Worm (Caenorhabditis elegans) whole organism, L1 larva: ENCODE data around the gene C37C3.18.

ENCODE experiments used
- C16A3.4 ChIP-seq: fragments of 150-350 bp; optimal IDR thresholded peaks from 2 replicates; lab custom pipeline; 2014; ENCODE audit warnings: missing biosample characterization, missing genetic modification characterization
- C34B4.2 ChIP-seq: sonication (generic microtip); optimal IDR thresholded peaks from 2 replicates; lab custom pipeline; 2017; ENCODE audit warnings: mild to moderate bottlenecking, missing genetic modification characterization, missing compliant biosample characterization
- F16B12.6 ChIP-seq: fragments of 150-350 bp; optimal IDR thresholded peaks from 2 replicates; lab custom pipeline; 2014; ENCODE audit warnings: missing biosample characterization, missing genetic modification characterization
- aha-1 ChIP-seq: fragments of 150-350 bp; optimal IDR thresholded peaks from 2 replicates; lab custom pipeline; 2014; ENCODE audit warnings: missing biosample characterization, missing genetic modification characterization
- alr-1 ChIP-seq: fragments of 200-800 bp; sonication (Bioruptor generic); optimal IDR thresholded peaks from 2 replicates; lab custom pipeline; 2018; ENCODE audit warnings: borderline replicate concordance, mild to moderate bottlenecking, missing genetic modification characterization, missing compliant biosample characterization
- aly-2 ChIP-seq: fragments of 150-350 bp; optimal IDR thresholded peaks from 2 replicates; lab custom pipeline; 2014; ENCODE audit warnings: missing biosample characterization, missing genetic modification characterization
- ama-1 ChIP-seq: fragments of 150-350 bp; optimal IDR thresholded peaks from 2 replicates; lab custom pipeline; 2014
- ceh-63 ChIP-seq: fragments of 200-800 bp; sonication (Bioruptor generic); optimal IDR thresholded peaks from 2 replicates; lab custom pipeline; 2018; ENCODE audit warnings: mild to moderate bottlenecking, missing genetic modification characterization, missing compliant biosample characterization
- ceh-88 ChIP-seq: fragments of 200-800 bp; sonication (Bioruptor generic); IDR thresholded peaks from 2 replicates; pipeline ENCODE4 v1.3.6; 2022; ENCODE audit warnings: missing genetic modification characterization, missing compliant biosample characterization
- ceh-90 ChIP-seq: sonication (generic microtip); optimal IDR thresholded peaks from 2 replicates; lab custom pipeline; 2016; ENCODE audit warnings: missing genetic modification characterization, missing compliant biosample characterization
- ces-1 ChIP-seq: fragments of 150-350 bp; optimal IDR thresholded peaks from 2 replicates; lab custom pipeline; 2014; ENCODE audit warnings: missing biosample characterization, missing genetic modification reagents, missing genetic modification characterization
- dsc-1 ChIP-seq: sonication (generic microtip); optimal IDR thresholded peaks from 2 replicates; lab custom pipeline; 2016; ENCODE audit warnings: mild to moderate bottlenecking, missing genetic modification characterization, missing compliant biosample characterization
- efl-1 ChIP-seq, 4 experiments: fragments of 150-350 bp; optimal IDR thresholded peaks in 3 of 4; peaks in 1 of 4; 1 replicate in 1 of 4; 2 replicates in 3 of 4; lab custom pipeline; 2014; ENCODE audit warnings: missing biosample characterization in 2 of 4, missing genetic modification characterization in 2 of 4, missing genetic modification reagents in 2 of 4
- egl-27 ChIP-seq, 2 experiments: fragments of 150-350 bp in 1 of 2; sonication (generic microtip); optimal IDR thresholded peaks; 3 replicates each; lab custom pipeline; 2017 to 2018; ENCODE audit warnings: missing biosample characterization in 2 of 2, missing genetic modification characterization in 2 of 2, missing genetic modification reagents in 2 of 2
- fkh-4 ChIP-seq: sonication (generic microtip); optimal IDR thresholded peaks from 2 replicates; lab custom pipeline; 2016; ENCODE audit warnings: missing compliant biosample characterization, missing genetic modification characterization, borderline replicate concordance
- fkh-8 ChIP-seq: sonication (generic microtip); optimal IDR thresholded peaks from 2 replicates; lab custom pipeline; 2016; ENCODE audit warnings: mild to moderate bottlenecking, missing genetic modification characterization, missing compliant biosample characterization
- fos-1 ChIP-seq: fragments of 150-350 bp; optimal IDR thresholded peaks from 2 replicates; lab custom pipeline; 2014; ENCODE audit warnings: missing biosample characterization, missing genetic modification characterization
- hlh-17 ChIP-seq: fragments of 200-800 bp; sonication (Bioruptor generic); optimal IDR thresholded peaks from 2 replicates; lab custom pipeline; 2018; ENCODE audit warnings: missing genetic modification characterization, mild to moderate bottlenecking, missing compliant biosample characterization, moderate library complexity, borderline replicate concordance
- hlh-4 ChIP-seq: sonication (generic microtip); optimal IDR thresholded peaks from 2 replicates; lab custom pipeline; 2016; ENCODE audit warnings: mild to moderate bottlenecking, missing genetic modification characterization, missing compliant biosample characterization
- irx-1 ChIP-seq: sonication (generic microtip); optimal IDR thresholded peaks from 2 replicates; lab custom pipeline; 2016; ENCODE audit warnings: missing genetic modification characterization, missing compliant biosample characterization
- isw-1 ChIP-seq: fragments of 200-800 bp; sonication (Bioruptor generic); IDR thresholded peaks from 2 replicates; pipeline ENCODE4 v1.3.6; 2022; ENCODE audit warnings: missing genetic modification characterization, missing compliant biosample characterization
- jun-1 ChIP-seq: fragments of 150-350 bp; optimal IDR thresholded peaks from 2 replicates; lab custom pipeline; 2014; ENCODE audit warnings: missing biosample characterization, missing genetic modification reagents, missing genetic modification characterization
- lin-15B ChIP-seq: fragments of 150-350 bp; sonication (generic microtip); optimal IDR thresholded peaks from 3 replicates; lab custom pipeline; 2014; ENCODE audit warnings: missing biosample characterization, missing genetic modification characterization
- lin-39 ChIP-seq: fragments of 150-350 bp; optimal IDR thresholded peaks from 2 replicates; lab custom pipeline; 2014; ENCODE audit warnings: missing biosample characterization, missing genetic modification reagents, missing genetic modification characterization
- lsy-2 ChIP-seq, 2 experiments: fragments of 150-350 bp; optimal IDR thresholded peaks; 2 replicates each; lab custom pipeline; 2014; ENCODE audit warnings: missing biosample characterization in 2 of 2, missing genetic modification characterization in 2 of 2
- mab-9 ChIP-seq: fragments of 200-800 bp; sonication (Bioruptor generic); IDR thresholded peaks from 2 replicates; pipeline ENCODE4 v1.3.6; 2022; ENCODE audit warnings: missing genetic modification reagents, missing genetic modification characterization, missing compliant biosample characterization
- mdl-1 ChIP-seq, 2 experiments: fragments of 150-350 bp; optimal IDR thresholded peaks; 2 replicates each; lab custom pipeline; 2014 to 2017; ENCODE audit warnings: missing biosample characterization in 2 of 2, missing genetic modification characterization in 2 of 2, inconsistent platforms in 1 of 2
- mef-2 ChIP-seq: fragments of 150-350 bp; optimal IDR thresholded peaks from 2 replicates; lab custom pipeline; 2014; ENCODE audit warnings: missing biosample characterization, missing genetic modification characterization
- mep-1 ChIP-seq: fragments of 150-350 bp; optimal IDR thresholded peaks from 2 replicates; lab custom pipeline; 2014; ENCODE audit warnings: missing biosample characterization, missing genetic modification characterization
- nhr-12 ChIP-seq: sonication (generic microtip); optimal IDR thresholded peaks from 2 replicates; lab custom pipeline; 2017; ENCODE audit warnings: missing biosample characterization, missing genetic modification characterization
- nhr-19 ChIP-seq: fragments of 200-800 bp; sonication (Bioruptor generic); conservative IDR thresholded peaks from 2 replicates; pipeline ENCODE4 v1.3.6; 2022; ENCODE audit warnings: missing genetic modification characterization, missing compliant biosample characterization
- nhr-20 ChIP-seq: sonication (generic microtip); optimal IDR thresholded peaks from 2 replicates; lab custom pipeline; 2016; ENCODE audit warnings: mild to moderate bottlenecking, missing genetic modification characterization, missing compliant biosample characterization
- nhr-237 ChIP-seq: fragments of 150-350 bp; optimal IDR thresholded peaks from 2 replicates; lab custom pipeline; 2014; ENCODE audit warnings: missing biosample characterization, missing genetic modification characterization
- nhr-28 ChIP-seq: fragments of 150-350 bp; optimal IDR thresholded peaks from 2 replicates; lab custom pipeline; 2014; ENCODE audit warnings: missing biosample characterization, missing genetic modification characterization
- nhr-76 ChIP-seq: sonication (generic microtip); optimal IDR thresholded peaks from 2 replicates; lab custom pipeline; 2017; ENCODE audit warnings: missing biosample characterization, missing genetic modification characterization
- nhr-77 ChIP-seq: fragments of 150-350 bp; optimal IDR thresholded peaks from 2 replicates; lab custom pipeline; 2014; ENCODE audit warnings: missing biosample characterization, missing genetic modification characterization
- nhr-85 ChIP-seq: sonication (generic microtip); peaks from one replicate; lab custom pipeline; 2016; ENCODE audit warnings: missing genetic modification characterization, inconsistent platforms, missing compliant biosample characterization
- pag-3 ChIP-seq: sonication (generic microtip); optimal IDR thresholded peaks from 2 replicates; lab custom pipeline; 2017; ENCODE audit warnings: missing genetic modification characterization, mild to moderate bottlenecking, missing compliant biosample characterization, antibody characterized with exemption, borderline replicate concordance; ENCODE audit not compliant: insufficient read depth
- pax-3 ChIP-seq: fragments of 200-800 bp; sonication (Bioruptor generic); optimal IDR thresholded peaks from 2 replicates; lab custom pipeline; 2018; ENCODE audit warnings: mild to moderate bottlenecking, missing genetic modification characterization, moderate library complexity, missing compliant biosample characterization
- pqm-1 ChIP-seq: sonication (generic microtip); optimal IDR thresholded peaks from 3 replicates; lab custom pipeline; 2017; ENCODE audit warnings: missing biosample characterization, missing genetic modification characterization
- rnt-1 ChIP-seq: sonication (generic microtip); optimal IDR thresholded peaks from 2 replicates; lab custom pipeline; 2016; ENCODE audit warnings: mild to moderate bottlenecking, missing genetic modification characterization, moderate library complexity, missing compliant biosample characterization
- skn-1 ChIP-seq: fragments of 150-350 bp; optimal IDR thresholded peaks from 2 replicates; lab custom pipeline; 2014; ENCODE audit warnings: missing biosample characterization, missing genetic modification characterization
- snpc-4 ChIP-seq: fragments of 150-350 bp; optimal IDR thresholded peaks from 2 replicates; lab custom pipeline; 2014; ENCODE audit warnings: missing biosample characterization, missing genetic modification characterization
- sox-4 ChIP-seq: sonication (generic microtip); optimal IDR thresholded peaks from 2 replicates; lab custom pipeline; 2016; ENCODE audit warnings: missing genetic modification characterization, missing compliant biosample characterization
- sptf-1 ChIP-seq: fragments of 150-350 bp; optimal IDR thresholded peaks from 2 replicates; lab custom pipeline; 2014; ENCODE audit warnings: missing biosample characterization, missing genetic modification characterization
- tbx-2 ChIP-seq: sonication (generic microtip); optimal IDR thresholded peaks from 2 replicates; lab custom pipeline; 2016; ENCODE audit warnings: missing genetic modification characterization, missing compliant biosample characterization
- tlp-1 ChIP-seq: fragments of 150-350 bp; optimal IDR thresholded peaks from 2 replicates; lab custom pipeline; 2014; ENCODE audit warnings: missing biosample characterization, missing genetic modification characterization
- unc-30 ChIP-seq: sonication (generic microtip); optimal IDR thresholded peaks from 2 replicates; lab custom pipeline; 2017; ENCODE audit warnings: missing biosample characterization, missing genetic modification characterization
- unc-98 ChIP-seq: fragments of 200-800 bp; sonication (Bioruptor generic); IDR thresholded peaks from 2 replicates; pipeline ENCODE4 v1.3.6; 2022; ENCODE audit warnings: missing genetic modification characterization, missing compliant biosample characterization
- vab-15 ChIP-seq: sonication (generic microtip); optimal IDR thresholded peaks from 2 replicates; lab custom pipeline; 2017; ENCODE audit warnings: missing genotype, mild to moderate bottlenecking, missing genetic modification characterization, missing compliant biosample characterization
- zag-1 ChIP-seq: fragments of 150-350 bp; optimal IDR thresholded peaks from 2 replicates; lab custom pipeline; 2014; ENCODE audit warnings: missing biosample characterization, missing genetic modification characterization
- ztf-4 ChIP-seq: fragments of 150-350 bp; optimal IDR thresholded peaks from 2 replicates; lab custom pipeline; 2014; ENCODE audit warnings: missing biosample characterization, missing genetic modification characterization

C37C3.18 gene

DNA sequence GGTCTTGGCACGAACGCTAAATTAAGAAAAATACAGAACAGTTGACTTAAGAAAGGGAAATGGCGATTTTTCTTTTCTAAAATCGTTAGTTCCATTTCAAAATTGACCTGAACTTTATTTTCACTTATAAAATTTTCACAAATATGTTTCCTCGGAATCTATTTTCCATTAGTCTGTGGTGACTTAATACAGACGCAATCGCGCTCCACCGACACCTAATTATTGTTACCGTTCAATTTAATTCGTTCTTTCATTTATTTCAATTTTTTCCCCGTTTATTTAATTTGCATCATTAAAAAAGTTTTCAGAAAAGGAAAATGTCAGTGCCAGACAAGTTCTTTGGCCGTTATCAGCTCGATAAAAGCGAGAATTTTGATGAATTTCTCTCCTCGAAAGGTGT, 34.5 kb upstream of the C37C3.18 start, which contains the start of gene lbp-4 (continued):
- TF ChIP-seq jun-1 = no peak
- TF ChIP-seq C34B4.2 (tag; lab: Kevin White, UChicago) = no peak
- TF ChIP-seq hlh-17 = no peak
- peak; percentile 51 to 53 for TF ChIP-seq efl-1 (optimal IDR thresholded peaks at IDR 0.05; lab: Kevin White, UChicago)
- TF ChIP-seq efl-1 (GFP tag; optimal IDR thresholded peaks at IDR 0.05 in 1 of 2; lab: Kevin White, UChicago) = peak in 1 of 2 experiments; percentile 42
- TF ChIP-seq tbx-2 (tag; lab: Kevin White, UChicago) = peak; percentile 15
- no peak for TF ChIP-seq pqm-1
- no peak for TF ChIP-seq nhr-85 (tag; lab: Kevin White, UChicago)
- TF ChIP-seq nhr-76 (tag; lab: Kevin White, UChicago) = no peak
- TF ChIP-seq mdl-1 (tag; optimal IDR thresholded peaks at IDR 0.05; lab: Kevin White, UChicago) = no peak
- peak; percentile 86 for TF ChIP-seq vab-15 (tag; lab: Kevin White, UChicago)
- no peak for TF ChIP-seq aha-1
- peak; percentile 1 to 81 for TF ChIP-seq lsy-2 (tag; optimal IDR thresholded peaks at IDR 0.05; lab: Kevin White, UChicago)
- no peak for TF ChIP-seq mab-9 (GFP tag; lab: Robert Waterston, UW)
- no peak for TF ChIP-seq ces-1 (GFP tag; lab: Kevin White, UChicago)
- TF ChIP-seq nhr-77 = peak; percentile 23
- TF ChIP-seq skn-1 = peak; percentile 12
- no peak for TF ChIP-seq ama-1 (lab: Kevin White, UChicago)
- TF ChIP-seq ztf-4 = no peak
- no peak for TF ChIP-seq irx-1 (tag; lab: Kevin White, UChicago)
- TF ChIP-seq nhr-237 (tag; lab: Kevin White, UChicago) = no peak
- peak; percentile 3 for TF ChIP-seq snpc-4 (tag; lab: Kevin White, UChicago)
- TF ChIP-seq egl-27 (tag; optimal IDR thresholded peaks at IDR 0.05; lab: Kevin White, UChicago) = no peak
- peak; percentile 7 for TF ChIP-seq fkh-8
- TF ChIP-seq aly-2 (tag; lab: Kevin White, UChicago) = no peak
- TF ChIP-seq mef-2 (tag; lab: Kevin White, UChicago) = no peak
- no peak for TF ChIP-seq hlh-4 (tag; lab: Kevin White, UChicago)
- TF ChIP-seq ceh-63 (GFP tag; lab: Kevin White, UChicago) = no peak
- TF ChIP-seq alr-1 (tag; lab: Kevin White, UChicago) = no peak
- no peak for TF ChIP-seq fkh-4
- TF ChIP-seq pag-3 (tag; lab: Kevin White, UChicago) = peak; percentile 25
- TF ChIP-seq mep-1 (tag; lab: Kevin White, UChicago) = no peak
- TF ChIP-seq fos-1 (tag; lab: Kevin White, UChicago) = no peak

DNA sequence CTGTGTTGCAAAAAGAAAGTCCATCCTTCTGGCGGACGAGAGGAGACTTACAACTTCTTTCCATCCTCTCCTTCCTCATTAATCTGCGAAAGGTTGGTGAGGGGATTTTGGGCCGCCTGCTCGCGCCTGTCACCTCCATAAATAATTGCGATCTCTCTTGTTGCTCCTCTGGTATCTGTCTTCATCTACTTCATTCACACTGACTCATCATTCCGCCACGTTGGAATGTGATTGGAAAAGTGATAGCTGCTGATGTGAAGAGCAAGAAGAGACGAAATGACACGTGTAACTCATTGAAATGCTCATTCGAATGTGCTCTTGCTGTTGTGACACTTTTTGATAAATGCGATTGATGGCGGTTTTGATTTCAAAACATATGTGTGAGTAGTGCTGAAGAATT, 32.1 kb upstream of the C37C3.18 start:
- peak; percentile 33 for TF ChIP-seq mef-2 (tag; lab: Kevin White, UChicago)
- no peak for TF ChIP-seq ceh-88 (GFP tag; lab: Robert Waterston, UW)
- TF ChIP-seq jun-1 = no peak
- TF ChIP-seq rnt-1 (tag; lab: Kevin White, UChicago) = peak; percentile 80
- peak; percentile 49 for TF ChIP-seq dsc-1 (tag; lab: Kevin White, UChicago)
- no peak for TF ChIP-seq nhr-12 (tag; lab: Kevin White, UChicago)
- peak; percentile 47 for TF ChIP-seq nhr-19 (GFP tag; lab: Robert Waterston, UW)
- no peak for TF ChIP-seq pax-3 (tag; lab: Kevin White, UChicago)
- no peak for TF ChIP-seq aha-1
- no peak for TF ChIP-seq sox-4 (tag; lab: Kevin White, UChicago)
- TF ChIP-seq nhr-77 = no peak
- TF ChIP-seq ceh-90 = no peak
- no peak for TF ChIP-seq lin-15B (tag; lab: Kevin White, UChicago)
- TF ChIP-seq nhr-28 (tag; lab: Kevin White, UChicago) = no peak
- TF ChIP-seq lsy-2 (tag; optimal IDR thresholded peaks at IDR 0.05; lab: Kevin White, UChicago) = peak; percentile 31 to 45
- no peak for TF ChIP-seq pag-3 (tag; lab: Kevin White, UChicago)
- TF ChIP-seq ztf-4 = peak; percentile 56
- no peak for TF ChIP-seq isw-1
- no peak for TF ChIP-seq efl-1 (optimal IDR thresholded peaks at IDR 0.05; lab: Kevin White, UChicago)
- no peak for TF ChIP-seq efl-1 (GFP tag; optimal IDR thresholded peaks at IDR 0.05 in 1 of 2; lab: Kevin White, UChicago)
- peak; percentile 23 for TF ChIP-seq lin-39 (tag; lab: Kevin White, UChicago)
- no peak for TF ChIP-seq zag-1
- TF ChIP-seq aly-2 (tag; lab: Kevin White, UChicago) = no peak
- no peak for TF ChIP-seq sptf-1 (tag; lab: Kevin White, UChicago)
- no peak for TF ChIP-seq C16A3.4 (tag; lab: Kevin White, UChicago)
- TF ChIP-seq unc-30 (tag; lab: Kevin White, UChicago) = no peak
- no peak for TF ChIP-seq F16B12.6 (tag; lab: Kevin White, UChicago)
- no peak for TF ChIP-seq tlp-1 (tag; lab: Kevin White, UChicago)
- TF ChIP-seq mab-9 (GFP tag; lab: Robert Waterston, UW) = no peak
- TF ChIP-seq hlh-4 (tag; lab: Kevin White, UChicago) = no peak
- 0 out of 2 replicates have a peak, but pooled peaks have one; percentile 27 for TF ChIP-seq unc-98 (GFP tag; lab: Robert Waterston, UW)
- TF ChIP-seq nhr-20 (tag; lab: Kevin White, UChicago) = peak; percentile 44
